Fruit fly (Drosophila melanogaster): ENCODE measurements around the gene Eig71Ek.

Eig71Ek gene

DNA sequence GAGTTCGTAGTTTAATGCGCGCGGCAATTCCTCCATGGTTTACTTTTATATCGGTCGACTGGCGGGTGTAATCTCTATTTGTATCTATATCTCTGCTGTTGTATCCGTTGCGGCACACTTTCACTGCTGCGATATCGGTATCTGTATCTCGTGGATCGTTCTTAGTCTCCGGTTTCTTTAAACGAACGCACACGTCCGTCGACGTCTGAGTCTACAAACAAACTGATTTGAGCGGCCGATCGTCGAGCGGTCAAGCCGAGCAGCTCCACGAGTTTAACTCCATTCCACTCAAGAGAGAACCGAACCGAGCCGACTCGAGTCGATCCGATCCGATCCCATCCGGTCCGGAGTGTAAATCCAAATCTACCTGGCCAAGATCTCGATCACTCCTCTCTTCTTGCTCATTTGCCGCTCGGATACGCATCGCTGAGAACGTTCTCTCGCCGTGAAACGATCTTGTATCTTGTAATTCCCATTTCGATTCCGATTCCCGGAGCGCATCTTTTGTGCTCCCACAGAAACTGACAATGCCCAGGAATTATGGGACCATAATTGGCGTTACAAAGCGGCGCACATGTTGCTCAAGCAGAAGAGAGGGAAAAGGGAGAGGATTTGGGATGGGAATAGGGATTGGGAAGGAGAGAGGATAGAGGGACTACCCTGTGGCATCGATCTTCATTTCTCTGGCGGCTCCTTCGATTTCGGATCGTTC, 38.7 kb downstream of the Eig71Ek start, which contains the start of gene comm2:
TSS of gene comm2 (minus strand) at position 225 of the 712 bp plus-strand sequence.
- TF ChIP-seq dl (GFP tag; optimal IDR thresholded peaks at IDR 0.05; ENCODE audit: insufficient read depth in 1 of 2, partially characterized antibody in 2 of 2): peak; percentile 68 to 69
- TF ChIP-seq jim (GFP tag; optimal IDR thresholded peaks at IDR 0.05): no peak
- TF ChIP-seq h (GFP tag; optimal IDR thresholded peaks at IDR 0.05): peak; percentile 51
- no peak for TF ChIP-seq Mio (GFP tag; optimal IDR thresholded peaks at IDR 0.05)
- no peak for TF ChIP-seq CrebA (GFP tag; optimal IDR thresholded peaks at IDR 0.05; ENCODE audit: borderline replicate concordance)
- TF ChIP-seq dsf (GFP tag; optimal IDR thresholded peaks at IDR 0.05; ENCODE audit: borderline replicate concordance): no peak
- TF ChIP-seq pan (optimal IDR thresholded peaks at IDR 0.05): no peak
- no peak for TF ChIP-seq sage (GFP tag; optimal IDR thresholded peaks at IDR 0.05)
- TF ChIP-seq usp (GFP tag; optimal IDR thresholded peaks at IDR 0.05): no peak
- peak; percentile 39 for TF ChIP-seq Vsx2 (GFP tag; optimal IDR thresholded peaks at IDR 0.05; ENCODE audit: partially characterized antibody)
- peak; percentile 6 for TF ChIP-seq Hnf4 (GFP tag; optimal IDR thresholded peaks at IDR 0.05)
- no peak for TF ChIP-seq sv (GFP tag; optimal IDR thresholded peaks at IDR 0.05)
- TF ChIP-seq Dfd (GFP tag; optimal IDR thresholded peaks at IDR 0.05): no peak
- TF ChIP-seq Hr83 (GFP tag; optimal IDR thresholded peaks at IDR 0.05; ENCODE audit: poor library complexity, severe bottlenecking): peak; percentile 36
- no peak for TF ChIP-seq foxo (GFP tag; optimal IDR thresholded peaks at IDR 0.05)
- TF ChIP-seq CG32264 (GFP tag; optimal IDR thresholded peaks at IDR 0.05): no peak
- peak; percentile 69 for TF ChIP-seq Dif (GFP tag; optimal IDR thresholded peaks at IDR 0.05; ENCODE audit: partially characterized antibody)
- TF ChIP-seq rgr (GFP tag; optimal IDR thresholded peaks at IDR 0.05): no peak
- no peak for TF ChIP-seq woc (GFP tag; optimal IDR thresholded peaks at IDR 0.05)
- TF ChIP-seq ey (GFP tag; optimal IDR thresholded peaks at IDR 0.05): no peak

- TF ChIP-seq CG32264 (GFP tag; optimal IDR thresholded peaks at IDR 0.05) (no peak), pan (optimal IDR thresholded peaks at IDR 0.05) (no peak), Sp1 (GFP tag; optimal IDR thresholded peaks at IDR 0.05) (peak; percentile 89), HLH106 (tag; optimal IDR thresholded peaks at IDR 0.05) (peak; percentile 83), fru (GFP tag; optimal IDR thresholded peaks at IDR 0.05) (peak; percentile 80), br (GFP tag; optimal IDR thresholded peaks at IDR 0.05) (peak; percentile 43), Hr78 (GFP tag; optimal IDR thresholded peaks at IDR 0.05) (no peak), woc (GFP tag; optimal IDR thresholded peaks at IDR 0.05) (peak; percentile 75), brk (GFP tag; optimal IDR thresholded peaks at IDR 0.05) (no peak), foxo (GFP tag; optimal IDR thresholded peaks at IDR 0.05) (peak in 1 of 2 experiments; percentile 82), jim (GFP tag; optimal IDR thresholded peaks at IDR 0.05) (no peak), Dfd (GFP tag; optimal IDR thresholded peaks at IDR 0.05) (no peak), sv (GFP tag; optimal IDR thresholded peaks at IDR 0.05) (peak; percentile 2), dl (GFP tag; optimal IDR thresholded peaks at IDR 0.05; ENCODE audit: insufficient read depth in 1 of 2, partially characterized antibody in 2 of 2) (no peak), dsf (GFP tag; optimal IDR thresholded peaks at IDR 0.05; ENCODE audit: borderline replicate concordance) (peak; percentile 37), ey (GFP tag; optimal IDR thresholded peaks at IDR 0.05) (peak; percentile 67), Rel (GFP tag; optimal IDR thresholded peaks at IDR 0.05) (no peak), Rel (tag; optimal IDR thresholded peaks at IDR 0.05) (no peak), Abd-B (GFP tag; optimal IDR thresholded peaks at IDR 0.05) (no peak), h (GFP tag; optimal IDR thresholded peaks at IDR 0.05) (peak; percentile 72), rgr (GFP tag; optimal IDR thresholded peaks at IDR 0.05) (peak; percentile 77), CG9705 (GFP tag; optimal IDR thresholded peaks at IDR 0.05) (no peak), CrebA (GFP tag; optimal IDR thresholded peaks at IDR 0.05; ENCODE audit: borderline replicate concordance) (no peak), Myc (optimal IDR thresholded peaks at IDR 0.05) (no peak), N (GFP tag; optimal IDR thresholded peaks at IDR 0.05) (no peak), tai (GFP tag; optimal IDR thresholded peaks at IDR 0.05) (peak; percentile 45), psq (GFP tag; optimal IDR thresholded peaks at IDR 0.05) (peak; percentile 80), Hr83 (GFP tag; optimal IDR thresholded peaks at IDR 0.05; ENCODE audit: poor library complexity, severe bottlenecking) (no peak), Mio (GFP tag; optimal IDR thresholded peaks at IDR 0.05) (no peak), Jra (GFP tag; optimal IDR thresholded peaks at IDR 0.05) (peak; percentile 53), Hnf4 (GFP tag; optimal IDR thresholded peaks at IDR 0.05) (peak; percentile 38), dmrt93B (GFP tag; optimal IDR thresholded peaks at IDR 0.05) (peak; percentile 67), sage (GFP tag; optimal IDR thresholded peaks at IDR 0.05) (no peak), Dif (GFP tag; optimal IDR thresholded peaks at IDR 0.05; ENCODE audit: partially characterized antibody) (no peak), GATAd (GFP tag; optimal IDR thresholded peaks at IDR 0.05) (no peak), OdsH (GFP tag; optimal IDR thresholded peaks at IDR 0.05) (peak; percentile 79), lola (GFP tag; optimal IDR thresholded peaks at IDR 0.05) (no peak), usp (GFP tag; optimal IDR thresholded peaks at IDR 0.05) (no peak), Vsx2 (GFP tag; optimal IDR thresholded peaks at IDR 0.05; ENCODE audit: partially characterized antibody) (no peak)
These were observed 39.4 kb downstream of the Eig71Ek start for dm6 chr3L:15700338-15700966.
